Worm (Caenorhabditis elegans) whole organism, midembryonic: ENCODE results near the gene srdh-1.

Experiments used
- flt-1 ChIP-seq: fragments of 200-800 bp; sonication (Bioruptor generic); IDR thresholded peaks from 2 replicates; pipeline ENCODE4 v1.3.6; 2022; ENCODE audit warnings: missing genetic modification characterization, missing compliant biosample characterization
- med-1 ChIP-seq: sonication (generic microtip); optimal IDR thresholded peaks from 2 replicates; lab custom pipeline; 2017; ENCODE audit warnings: missing genetic modification characterization, mild to moderate bottlenecking, missing compliant biosample characterization, antibody characterized with exemption, missing genetic modification reagents; ENCODE audit not compliant: insufficient read depth
- ref-1 ChIP-seq: fragments of 200-800 bp; sonication (Bioruptor generic); conservative IDR thresholded peaks from 2 replicates; pipeline ENCODE4 v1.3.6; 2022; ENCODE audit warnings: missing genetic modification reagents, missing genetic modification characterization, missing compliant biosample characterization
- ztf-23 ChIP-seq: fragments of 200-800 bp; sonication (Bioruptor generic); IDR thresholded peaks from 2 replicates; pipeline ENCODE4 v1.3.6; 2022; ENCODE audit warnings: missing genetic modification reagents, missing genetic modification characterization, missing compliant biosample characterization

DNA sequence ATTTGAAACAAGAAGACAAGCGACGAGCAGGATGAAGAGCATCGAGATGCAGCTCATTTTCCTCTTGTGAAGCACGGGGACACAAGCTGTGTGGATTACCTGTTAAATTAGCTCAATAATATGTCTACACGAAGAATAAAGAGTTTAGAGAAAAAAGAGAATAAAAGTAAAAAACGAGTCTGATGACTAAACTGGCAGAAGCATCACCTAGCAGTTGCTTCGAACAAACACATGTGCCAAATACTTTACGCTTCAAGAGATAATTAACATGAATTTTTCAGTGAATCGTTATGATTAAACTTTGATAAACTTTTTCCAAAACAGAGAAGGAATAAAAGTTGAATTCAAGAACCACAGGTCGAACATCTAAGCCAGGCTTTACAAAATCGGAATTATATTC, 30.8 kb downstream of the srdh-1 start, which contains the start of gene nlp-55:
- TF ChIP-seq flt-1 (GFP tag; lab: Robert Waterston, UW) (no peak), ztf-23 (GFP tag; lab: Robert Waterston, UW) (no peak), med-1 (GFP tag; lab: Kevin White, UChicago) (no peak), ref-1 (GFP tag; lab: Robert Waterston, UW) (no peak)
